Worm (Caenorhabditis elegans): Measurements from ENCODE around the gene urb-1.

urb-1 gene

ce11 chrV:6424055-6424454 is at the start of gene urb-1:
TSS of gene urb-1 (minus strand) at chrV:6424155.
- no peak for TF ChIP-seq npax-4 (tag; optimal IDR thresholded peaks at IDR 0.05)
- TF ChIP-seq ceh-2 (tag; optimal IDR thresholded peaks at IDR 0.05), result no peak
- TF ChIP-seq elt-2 (tag; optimal IDR thresholded peaks at IDR 0.05), result no peak
- no peak for TF ChIP-seq unc-42 (tag; optimal IDR thresholded peaks at IDR 0.05)
- no peak for TF ChIP-seq pat-9 (tag; optimal IDR thresholded peaks at IDR 0.05)
- no peak for TF ChIP-seq Y22D7AL.16 (tag; optimal IDR thresholded peaks at IDR 0.05)
- TF ChIP-seq unc-86 (tag; optimal IDR thresholded peaks at IDR 0.05), result no peak
- TF ChIP-seq fkh-10 (GFP tag; optimal IDR thresholded peaks at IDR 0.05), result no peak
- TF ChIP-seq ama-1 (optimal IDR thresholded peaks at IDR 0.05), result no peak
- TF ChIP-seq nhr-232 (tag; optimal IDR thresholded peaks at IDR 0.05), result no peak
- no peak for TF ChIP-seq nfya-1 (tag; optimal IDR thresholded peaks at IDR 0.05)
- TF ChIP-seq ceh-22 (tag; optimal IDR thresholded peaks at IDR 0.05), result no peak
- no peak for TF ChIP-seq pqm-1 (tag; optimal IDR thresholded peaks at IDR 0.05)

ce11 chrV:6471208-6471607 is 47.3 kb upstream of the urb-1 start:
- TF ChIP-seq ztf-16 (tag; optimal IDR thresholded peaks at IDR 0.05) (no peak), pha-2 (tag; optimal IDR thresholded peaks at IDR 0.05) (no peak), Y22D7AL.16 (tag; optimal IDR thresholded peaks at IDR 0.05) (no peak), tbx-2 (tag; optimal IDR thresholded peaks at IDR 0.05) (no peak), lim-6 (tag; optimal IDR thresholded peaks at IDR 0.05) (no peak), ceh-14 (tag; optimal IDR thresholded peaks at IDR 0.05) (no peak), ceh-18 (tag; optimal IDR thresholded peaks at IDR 0.05) (no peak), lin-11 (tag; optimal IDR thresholded peaks at IDR 0.05) (no peak), ref-2 (tag; optimal IDR thresholded peaks at IDR 0.05) (no peak), ceh-31 (tag; optimal IDR thresholded peaks at IDR 0.05) (no peak), C38D4.7 (GFP tag; optimal IDR thresholded peaks at IDR 0.05) (no peak), odd-2 (tag; optimal IDR thresholded peaks at IDR 0.05) (no peak), fax-1 (tag; optimal IDR thresholded peaks at IDR 0.05) (no peak), unc-55 (GFP tag; optimal IDR thresholded peaks at IDR 0.05) (no peak), rnt-1 (tag; optimal IDR thresholded peaks at IDR 0.05) (no peak), ceh-22 (tag; optimal IDR thresholded peaks at IDR 0.05) (no peak), pat-9 (tag; optimal IDR thresholded peaks at IDR 0.05) (no peak), sox-4 (tag; optimal IDR thresholded peaks at IDR 0.05) (no peak)

ce11 chrV:6467676-6468075 is 43.7 kb upstream of the urb-1 start:
- TF ChIP-seq C08G9.2 (tag; optimal IDR thresholded peaks at IDR 0.05) (no peak), dve-1 (tag; optimal IDR thresholded peaks at IDR 0.05) (no peak), ceh-19 (GFP tag; optimal IDR thresholded peaks at IDR 0.05) (peak; percentile 45)

- TF ChIP-seq ahr-1 (tag; optimal IDR thresholded peaks at IDR 0.05), result no peak
- no peak for TF ChIP-seq madf-2 (tag; optimal IDR thresholded peaks at IDR 0.05)
- no peak for TF ChIP-seq ceh-18 (tag; optimal IDR thresholded peaks at IDR 0.05)
- no peak for TF ChIP-seq C08G9.2 (tag; optimal IDR thresholded peaks at IDR 0.05)
- no peak for TF ChIP-seq elt-2 (tag; optimal IDR thresholded peaks at IDR 0.05)
- TF ChIP-seq zip-5 (tag; optimal IDR thresholded peaks at IDR 0.05), result no peak
- TF ChIP-seq fax-1 (tag; optimal IDR thresholded peaks at IDR 0.05), result no peak
- no peak for TF ChIP-seq pat-9 (tag; optimal IDR thresholded peaks at IDR 0.05)
- TF ChIP-seq ttx-3 (tag; optimal IDR thresholded peaks at IDR 0.05), result no peak
Measured at ce11 chrV:6464765-6465164, 40.8 kb upstream of the urb-1 start, which contains the start of gene unc-83. TSS of gene unc-83 (plus strand) at chrV:6465065.

ce11 chrV:6464238-6464637 is 40.3 kb upstream of the urb-1 start:
- TF ChIP-seq sdc-2 (tag; optimal IDR thresholded peaks at IDR 0.05) (no peak), unc-55 (GFP tag; optimal IDR thresholded peaks at IDR 0.05) (peak; percentile 73)
